Worm (Caenorhabditis elegans): Measurements from ENCODE around the gene T16G12.6.

The T16G12.6 gene

ce11 chrIII:10069278-10069677 is at the start of gene T16G12.6:
TSS of gene T16G12.6 (plus strand) at chrIII:10069578.
- no peak for TF ChIP-seq lsy-2 (tag; optimal IDR thresholded peaks at IDR 0.05)
- no peak for TF ChIP-seq ceh-43 (GFP tag; optimal IDR thresholded peaks at IDR 0.05)
- TF ChIP-seq cnd-1 (tag; optimal IDR thresholded peaks at IDR 0.05): no peak
- no peak for TF ChIP-seq snpc-4 (tag; optimal IDR thresholded peaks at IDR 0.05)
- no peak for TF ChIP-seq sptf-1 (tag; optimal IDR thresholded peaks at IDR 0.05)
- no peak for TF ChIP-seq ces-1 (GFP tag; optimal IDR thresholded peaks at IDR 0.05)
- TF ChIP-seq elt-1 (tag; optimal IDR thresholded peaks at IDR 0.05; ENCODE audit: borderline replicate concordance, insufficient read depth): no peak
- TF ChIP-seq flh-1 (GFP tag; optimal IDR thresholded peaks at IDR 0.05): no peak
- no peak for TF ChIP-seq mls-2 (tag; optimal IDR thresholded peaks at IDR 0.05)
- no peak for TF ChIP-seq sem-2 (GFP tag; optimal IDR thresholded peaks at IDR 0.05)
- no peak for TF ChIP-seq drap-1 (GFP tag; optimal IDR thresholded peaks at IDR 0.05)
- no peak for TF ChIP-seq M03D4.4 (tag; optimal IDR thresholded peaks at IDR 0.05)
- TF ChIP-seq nhr-12 (tag; optimal IDR thresholded peaks at IDR 0.05): no peak
- TF ChIP-seq elt-3 (tag; optimal IDR thresholded peaks at IDR 0.05): no peak

DNA sequence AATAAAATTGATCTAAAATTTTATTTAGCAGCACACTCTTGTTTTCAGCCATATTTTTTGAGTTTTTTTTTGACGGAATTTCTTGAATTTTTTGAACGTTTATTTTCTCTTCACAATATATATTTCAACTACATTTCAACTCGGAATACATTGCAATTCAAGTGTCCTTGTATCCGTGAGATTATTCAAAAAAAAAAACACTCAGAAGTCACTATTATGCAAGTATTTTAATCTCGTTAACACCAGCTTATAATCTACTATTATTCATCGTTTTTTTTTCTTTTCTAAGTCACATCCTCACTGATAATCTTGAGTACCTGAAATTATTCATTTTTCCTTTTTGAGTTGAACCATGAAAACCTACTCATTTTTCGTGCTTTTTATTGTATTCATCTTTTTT is 45.9 kb upstream of the T16G12.6 start, which contains the start of gene ins-21:
ins-21 (plus strand) TSS at position 301 of the 400 bp plus-strand sequence.
- TF ChIP-seq ceh-39 (tag; optimal IDR thresholded peaks at IDR 0.05): no peak
- TF ChIP-seq nhr-12 (tag; optimal IDR thresholded peaks at IDR 0.05): no peak
- no peak for TF ChIP-seq zip-8 (tag; optimal IDR thresholded peaks at IDR 0.05)
- no peak for TF ChIP-seq ces-1 (GFP tag; optimal IDR thresholded peaks at IDR 0.05)
- TF ChIP-seq nhr-2 (tag; optimal IDR thresholded peaks at IDR 0.05): no peak
- TF ChIP-seq hlh-1 (tag; optimal IDR thresholded peaks at IDR 0.05): no peak
- TF ChIP-seq blmp-1 (tag; optimal IDR thresholded peaks at IDR 0.05): no peak
- no peak for TF ChIP-seq unc-39 (tag; optimal IDR thresholded peaks at IDR 0.05)
- TF ChIP-seq lin-32 (GFP tag; optimal IDR thresholded peaks at IDR 0.05): no peak
- no peak for TF ChIP-seq cnd-1 (tag; optimal IDR thresholded peaks at IDR 0.05)
- no peak for TF ChIP-seq M03D4.4 (tag; optimal IDR thresholded peaks at IDR 0.05)
- no peak for TF ChIP-seq nhr-28 (tag; optimal IDR thresholded peaks at IDR 0.05)
- no peak for TF ChIP-seq unc-62 (GFP tag; optimal IDR thresholded peaks at IDR 0.05)
- TF ChIP-seq tbx-8 (GFP tag; optimal IDR thresholded peaks at IDR 0.05): no peak
- no peak for TF ChIP-seq flh-1 (GFP tag; optimal IDR thresholded peaks at IDR 0.05)
- no peak for TF ChIP-seq lin-13 (tag; optimal IDR thresholded peaks at IDR 0.05)
- no peak for TF ChIP-seq bed-3 (GFP tag; optimal IDR thresholded peaks at IDR 0.05)
- no peak for TF ChIP-seq ztf-11 (tag; optimal IDR thresholded peaks at IDR 0.05)

- TF ChIP-seq zip-8 (tag; optimal IDR thresholded peaks at IDR 0.05) (no peak), flh-1 (GFP tag; optimal IDR thresholded peaks at IDR 0.05) (no peak), lsy-2 (tag; optimal IDR thresholded peaks at IDR 0.05) (no peak), mep-1 (tag; optimal IDR thresholded peaks at IDR 0.05) (no peak), bed-3 (GFP tag; optimal IDR thresholded peaks at IDR 0.05) (no peak), unc-39 (tag; optimal IDR thresholded peaks at IDR 0.05) (no peak), elt-3 (tag; optimal IDR thresholded peaks at IDR 0.05) (no peak), nhr-2 (tag; optimal IDR thresholded peaks at IDR 0.05) (no peak), mls-2 (tag; optimal IDR thresholded peaks at IDR 0.05) (no peak)
Observed at ce11 chrIII:10025989-10026388, 43.4 kb upstream of the T16G12.6 start, which contains the start of gene ins-22. TSS of gene ins-22 (plus strand) at chrIII:10026289.

DNA sequence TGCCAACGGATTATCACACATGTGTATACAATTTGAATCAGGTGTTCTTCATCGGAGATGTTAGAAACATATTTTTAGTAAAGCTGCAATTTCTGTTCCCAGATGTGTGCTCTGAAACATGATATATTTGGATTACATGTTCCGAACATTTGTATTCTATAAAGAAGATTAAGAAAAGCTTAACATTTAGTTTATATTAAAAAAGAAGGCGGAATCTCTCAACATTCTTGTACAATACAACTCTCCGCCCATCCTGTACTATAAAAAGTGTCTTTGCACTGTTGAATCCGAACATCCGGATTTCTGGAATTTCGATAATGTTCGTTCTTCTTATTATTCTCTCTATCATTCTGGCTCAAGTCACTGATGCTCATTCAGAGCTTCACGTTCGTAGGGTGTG is 41.4 kb upstream of the T16G12.6 start, which contains the start of gene ins-23:
ins-23 (plus strand) TSS at position 301 of the 400 bp plus-strand sequence.
- TF ChIP-seq ceh-43 (GFP tag; optimal IDR thresholded peaks at IDR 0.05) (no peak), lsy-2 (tag; optimal IDR thresholded peaks at IDR 0.05) (no peak), sem-2 (GFP tag; optimal IDR thresholded peaks at IDR 0.05) (no peak), ham-2 (GFP tag; optimal IDR thresholded peaks at IDR 0.05) (no peak), ceh-39 (tag; optimal IDR thresholded peaks at IDR 0.05) (no peak), unc-62 (GFP tag; optimal IDR thresholded peaks at IDR 0.05) (no peak), nhr-76 (tag; optimal IDR thresholded peaks at IDR 0.05) (no peak)

DNA sequence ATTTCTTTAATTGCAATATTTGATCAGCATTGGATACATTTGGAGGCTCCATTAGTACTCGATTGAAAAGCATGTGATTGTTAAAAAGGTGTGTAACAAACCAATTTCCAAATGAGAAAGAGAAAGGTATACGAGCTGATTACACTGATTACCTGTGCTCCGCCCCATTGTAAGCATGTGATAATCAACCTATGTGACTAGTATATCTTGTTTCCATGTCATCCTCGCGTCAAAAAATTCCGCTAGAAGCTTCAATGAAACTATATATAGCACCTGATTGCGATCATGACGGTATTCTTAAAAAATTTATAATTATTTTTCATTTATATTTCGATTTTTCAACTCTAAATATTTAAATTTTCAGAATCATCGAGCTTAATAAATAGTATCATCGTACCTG is 38.8 kb upstream of the T16G12.6 start, which contains the start of gene M04D8.4:
M04D8.4 (minus strand) TSS at position 101 of the 400 bp plus-strand sequence.
- TF ChIP-seq elt-1 (tag; optimal IDR thresholded peaks at IDR 0.05; ENCODE audit: borderline replicate concordance, insufficient read depth) (no peak), nhr-2 (tag; optimal IDR thresholded peaks at IDR 0.05) (no peak), sem-2 (GFP tag; optimal IDR thresholded peaks at IDR 0.05) (no peak), mab-5 (tag; optimal IDR thresholded peaks at IDR 0.05) (no peak), tbx-8 (GFP tag; optimal IDR thresholded peaks at IDR 0.05) (no peak), lin-32 (GFP tag; optimal IDR thresholded peaks at IDR 0.05) (no peak), unc-62 (GFP tag; optimal IDR thresholded peaks at IDR 0.05) (no peak), ztf-11 (tag; optimal IDR thresholded peaks at IDR 0.05) (no peak), ham-2 (GFP tag; optimal IDR thresholded peaks at IDR 0.05) (no peak), ceh-83 (GFP tag; optimal IDR thresholded peaks at IDR 0.05) (no peak), drap-1 (GFP tag; optimal IDR thresholded peaks at IDR 0.05) (no peak), ces-1 (GFP tag; optimal IDR thresholded peaks at IDR 0.05) (no peak), unc-39 (tag; optimal IDR thresholded peaks at IDR 0.05) (no peak)

Data from whole organism, mixed stage, embryonic.